Worm (Caenorhabditis elegans) whole organism, L1 larva: ENCODE results near the gene tag-65.
A peak's percentile ranks its signal among the peaks of the same experiment; 100 is the strongest.

Experiments used
- C04F5.9 ChIP-seq: sonication (generic microtip); optimal IDR thresholded peaks from 2 replicates; lab custom pipeline; 2016; ENCODE audit warnings: missing genetic modification characterization, missing compliant biosample characterization
- C34B4.2 ChIP-seq: sonication (generic microtip); optimal IDR thresholded peaks from 2 replicates; lab custom pipeline; 2017; ENCODE audit warnings: mild to moderate bottlenecking, missing genetic modification characterization, missing compliant biosample characterization
- Y116A8C.19 ChIP-seq: sonication (generic microtip); optimal IDR thresholded peaks from 2 replicates; lab custom pipeline; 2016; ENCODE audit warnings: missing compliant biosample characterization, missing genetic modification characterization, borderline replicate concordance
- aha-1 ChIP-seq: fragments of 150-350 bp; optimal IDR thresholded peaks from 2 replicates; lab custom pipeline; 2014; ENCODE audit warnings: missing biosample characterization, missing genetic modification characterization
- alr-1 ChIP-seq: fragments of 200-800 bp; sonication (Bioruptor generic); optimal IDR thresholded peaks from 2 replicates; lab custom pipeline; 2018; ENCODE audit warnings: borderline replicate concordance, mild to moderate bottlenecking, missing genetic modification characterization, missing compliant biosample characterization
- ama-1 ChIP-seq: fragments of 150-350 bp; optimal IDR thresholded peaks from 2 replicates; lab custom pipeline; 2014
- blmp-1 ChIP-seq: fragments of 150-350 bp; optimal IDR thresholded peaks from 2 replicates; lab custom pipeline; 2014; ENCODE audit warnings: missing biosample characterization, missing genetic modification characterization
- ceh-63 ChIP-seq: fragments of 200-800 bp; sonication (Bioruptor generic); optimal IDR thresholded peaks from 2 replicates; lab custom pipeline; 2018; ENCODE audit warnings: mild to moderate bottlenecking, missing genetic modification characterization, missing compliant biosample characterization
- ceh-82 ChIP-seq, 3 experiments: fragments of 150-350 bp in 1 of 3; sonication (generic microtip) in 2 of 3; optimal IDR thresholded peaks; 2 replicates each; lab custom pipeline; 2014 to 2017; ENCODE audit warnings: missing biosample characterization in 3 of 3, missing genetic modification characterization in 3 of 3
- ceh-88 ChIP-seq: fragments of 200-800 bp; sonication (Bioruptor generic); IDR thresholded peaks from 2 replicates; pipeline ENCODE4 v1.3.6; 2022; ENCODE audit warnings: missing genetic modification characterization, missing compliant biosample characterization
- ceh-90 ChIP-seq: sonication (generic microtip); optimal IDR thresholded peaks from 2 replicates; lab custom pipeline; 2016; ENCODE audit warnings: missing genetic modification characterization, missing compliant biosample characterization
- ces-1 ChIP-seq: fragments of 150-350 bp; optimal IDR thresholded peaks from 2 replicates; lab custom pipeline; 2014; ENCODE audit warnings: missing biosample characterization, missing genetic modification reagents, missing genetic modification characterization
- dsc-1 ChIP-seq: sonication (generic microtip); optimal IDR thresholded peaks from 2 replicates; lab custom pipeline; 2016; ENCODE audit warnings: mild to moderate bottlenecking, missing genetic modification characterization, missing compliant biosample characterization
- egl-13 ChIP-seq: sonication (generic microtip); optimal IDR thresholded peaks from 2 replicates; lab custom pipeline; 2016; ENCODE audit warnings: missing genotype, missing genetic modification reagents, missing genetic modification characterization, missing compliant biosample characterization
- elt-2 ChIP-seq: sonication (generic microtip); optimal IDR thresholded peaks from 2 replicates; lab custom pipeline; 2016; ENCODE audit warnings: missing genetic modification characterization, mild to moderate bottlenecking, inconsistent platforms, missing compliant biosample characterization, missing genetic modification reagents
- elt-3 ChIP-seq, 6 experiments: fragments of 150-350 bp in 1 of 6; sonication (generic microtip); optimal IDR thresholded peaks; 2 replicates each; lab custom pipeline; 2017 to 2018; ENCODE audit warnings: missing biosample characterization in 6 of 6, missing genetic modification characterization in 6 of 6, inconsistent platforms in 1 of 6
- ets-5 ChIP-seq: fragments of 200-800 bp; sonication (Bioruptor generic); IDR thresholded peaks from 2 replicates; pipeline ENCODE4 v1.3.6; 2022; ENCODE audit warnings: missing genetic modification characterization, missing compliant biosample characterization
- fkh-4 ChIP-seq: sonication (generic microtip); optimal IDR thresholded peaks from 2 replicates; lab custom pipeline; 2016; ENCODE audit warnings: missing compliant biosample characterization, missing genetic modification characterization, borderline replicate concordance
- hlh-17 ChIP-seq: fragments of 200-800 bp; sonication (Bioruptor generic); optimal IDR thresholded peaks from 2 replicates; lab custom pipeline; 2018; ENCODE audit warnings: missing genetic modification characterization, mild to moderate bottlenecking, missing compliant biosample characterization, moderate library complexity, borderline replicate concordance
- hlh-4 ChIP-seq: sonication (generic microtip); optimal IDR thresholded peaks from 2 replicates; lab custom pipeline; 2016; ENCODE audit warnings: mild to moderate bottlenecking, missing genetic modification characterization, missing compliant biosample characterization
- irx-1 ChIP-seq: sonication (generic microtip); optimal IDR thresholded peaks from 2 replicates; lab custom pipeline; 2016; ENCODE audit warnings: missing genetic modification characterization, missing compliant biosample characterization
- isw-1 ChIP-seq: fragments of 200-800 bp; sonication (Bioruptor generic); IDR thresholded peaks from 2 replicates; pipeline ENCODE4 v1.3.6; 2022; ENCODE audit warnings: missing genetic modification characterization, missing compliant biosample characterization
- jun-1 ChIP-seq: fragments of 150-350 bp; optimal IDR thresholded peaks from 2 replicates; lab custom pipeline; 2014; ENCODE audit warnings: missing biosample characterization, missing genetic modification reagents, missing genetic modification characterization
- lin-14 ChIP-seq: fragments of 200-800 bp; sonication (Bioruptor generic); optimal IDR thresholded peaks from 2 replicates; lab custom pipeline; 2018; ENCODE audit warnings: mild to moderate bottlenecking, missing genetic modification characterization, moderate library complexity, missing compliant biosample characterization
- lin-15B ChIP-seq: fragments of 150-350 bp; sonication (generic microtip); optimal IDR thresholded peaks from 3 replicates; lab custom pipeline; 2014; ENCODE audit warnings: missing biosample characterization, missing genetic modification characterization
- lin-35 ChIP-seq, 2 experiments: fragments of 150-350 bp; optimal IDR thresholded peaks; 2 replicates each; lab custom pipeline; 2014; ENCODE audit warnings: missing biosample characterization in 2 of 2, missing genetic modification characterization in 2 of 2, missing genetic modification reagents in 2 of 2
- lin-39 ChIP-seq: fragments of 150-350 bp; optimal IDR thresholded peaks from 2 replicates; lab custom pipeline; 2014; ENCODE audit warnings: missing biosample characterization, missing genetic modification reagents, missing genetic modification characterization
- lir-3 ChIP-seq: sonication (generic microtip); optimal IDR thresholded peaks from 2 replicates; lab custom pipeline; 2016; ENCODE audit warnings: mild to moderate bottlenecking, missing genetic modification characterization, moderate library complexity, missing compliant biosample characterization; ENCODE audit not compliant: poor library complexity
- mab-9 ChIP-seq: fragments of 200-800 bp; sonication (Bioruptor generic); IDR thresholded peaks from 2 replicates; pipeline ENCODE4 v1.3.6; 2022; ENCODE audit warnings: missing genetic modification reagents, missing genetic modification characterization, missing compliant biosample characterization
- mef-2 ChIP-seq: fragments of 150-350 bp; optimal IDR thresholded peaks from 2 replicates; lab custom pipeline; 2014; ENCODE audit warnings: missing biosample characterization, missing genetic modification characterization
- mep-1 ChIP-seq: fragments of 150-350 bp; optimal IDR thresholded peaks from 2 replicates; lab custom pipeline; 2014; ENCODE audit warnings: missing biosample characterization, missing genetic modification characterization
- nhr-12 ChIP-seq: sonication (generic microtip); optimal IDR thresholded peaks from 2 replicates; lab custom pipeline; 2017; ENCODE audit warnings: missing biosample characterization, missing genetic modification characterization
- nhr-19 ChIP-seq: fragments of 200-800 bp; sonication (Bioruptor generic); conservative IDR thresholded peaks from 2 replicates; pipeline ENCODE4 v1.3.6; 2022; ENCODE audit warnings: missing genetic modification characterization, missing compliant biosample characterization
- nhr-20 ChIP-seq: sonication (generic microtip); optimal IDR thresholded peaks from 2 replicates; lab custom pipeline; 2016; ENCODE audit warnings: mild to moderate bottlenecking, missing genetic modification characterization, missing compliant biosample characterization
- nhr-28 ChIP-seq: fragments of 150-350 bp; optimal IDR thresholded peaks from 2 replicates; lab custom pipeline; 2014; ENCODE audit warnings: missing biosample characterization, missing genetic modification characterization
- nhr-76 ChIP-seq: sonication (generic microtip); optimal IDR thresholded peaks from 2 replicates; lab custom pipeline; 2017; ENCODE audit warnings: missing biosample characterization, missing genetic modification characterization
- nhr-84 ChIP-seq: sonication (generic microtip); optimal IDR thresholded peaks from 2 replicates; lab custom pipeline; 2017; ENCODE audit warnings: missing biosample characterization, missing genetic modification characterization
- nhr-85 ChIP-seq: sonication (generic microtip); peaks from one replicate; lab custom pipeline; 2016; ENCODE audit warnings: missing genetic modification characterization, inconsistent platforms, missing compliant biosample characterization
- nhr-90 ChIP-seq: sonication (generic microtip); optimal IDR thresholded peaks from 2 replicates; lab custom pipeline; 2016; ENCODE audit warnings: mild to moderate bottlenecking, missing genetic modification characterization, missing compliant biosample characterization; ENCODE audit not compliant: poor library complexity
- pag-3 ChIP-seq: sonication (generic microtip); optimal IDR thresholded peaks from 2 replicates; lab custom pipeline; 2017; ENCODE audit warnings: missing genetic modification characterization, mild to moderate bottlenecking, missing compliant biosample characterization, antibody characterized with exemption, borderline replicate concordance; ENCODE audit not compliant: insufficient read depth
- skn-1 ChIP-seq: fragments of 150-350 bp; optimal IDR thresholded peaks from 2 replicates; lab custom pipeline; 2014; ENCODE audit warnings: missing biosample characterization, missing genetic modification characterization
- snu-23 ChIP-seq: sonication (generic microtip); optimal IDR thresholded peaks from 2 replicates; lab custom pipeline; 2016; ENCODE audit warnings: missing genetic modification characterization, missing compliant biosample characterization
- swsn-7 ChIP-seq: sonication (generic microtip); optimal IDR thresholded peaks from 2 replicates; lab custom pipeline; 2016; ENCODE audit warnings: missing genetic modification characterization, missing compliant biosample characterization
- tbx-2 ChIP-seq: sonication (generic microtip); optimal IDR thresholded peaks from 2 replicates; lab custom pipeline; 2016; ENCODE audit warnings: missing genetic modification characterization, missing compliant biosample characterization
- unc-130 ChIP-seq: fragments of 150-350 bp; optimal IDR thresholded peaks from 2 replicates; lab custom pipeline; 2017; ENCODE audit warnings: missing biosample characterization, missing genetic modification characterization, inconsistent platforms
- unc-98 ChIP-seq: fragments of 200-800 bp; sonication (Bioruptor generic); IDR thresholded peaks from 2 replicates; pipeline ENCODE4 v1.3.6; 2022; ENCODE audit warnings: missing genetic modification characterization, missing compliant biosample characterization
- zip-4 ChIP-seq: fragments of 200-800 bp; sonication (Bioruptor generic); optimal IDR thresholded peaks from 2 replicates; lab custom pipeline; 2018; ENCODE audit warnings: mild to moderate bottlenecking, missing genetic modification characterization, moderate library complexity, missing compliant biosample characterization
- ztf-11 ChIP-seq, 2 experiments: sonication (generic microtip); optimal IDR thresholded peaks; 2 replicates each; lab custom pipeline; 2016 to 2017; ENCODE audit warnings: missing genetic modification characterization in 2 of 2, missing biosample characterization in 1 of 2, missing compliant biosample characterization in 1 of 2
- ztf-4 ChIP-seq: fragments of 150-350 bp; optimal IDR thresholded peaks from 2 replicates; lab custom pipeline; 2014; ENCODE audit warnings: missing biosample characterization, missing genetic modification characterization

tag-65 gene

ce11 chrV:13656346-13657254, 21.8 kb downstream of the tag-65 start (continued):
- TF ChIP-seq isw-1, result no peak
- TF ChIP-seq irx-1 (tag; lab: Kevin White, UChicago), result peak; percentile 18
- TF ChIP-seq ztf-11 (tag; optimal IDR thresholded peaks at IDR 0.05; lab: Kevin White, UChicago), result no peak
- TF ChIP-seq nhr-85, result peak; percentile 96
- no peak for TF ChIP-seq hlh-4 (tag; lab: Kevin White, UChicago)
- TF ChIP-seq ceh-63, result no peak
- TF ChIP-seq jun-1 (tag; lab: Kevin White, UChicago), result peak; percentile 22
- no peak for TF ChIP-seq zip-4 (GFP tag; lab: Kevin White, UChicago)
- no peak for TF ChIP-seq mef-2 (tag; lab: Kevin White, UChicago)
- TF ChIP-seq nhr-12 (tag; lab: Kevin White, UChicago), result no peak
- TF ChIP-seq mab-9 (GFP tag; lab: Robert Waterston, UW), result peak; percentile 53; the same call in 1 of the 2 replicates
- no peak for TF ChIP-seq skn-1
- TF ChIP-seq alr-1 (tag; lab: Kevin White, UChicago), result no peak
- peak; percentile 26 for TF ChIP-seq ceh-90 (tag; lab: Kevin White, UChicago)
- peak; percentile 51 for TF ChIP-seq dsc-1 (tag; lab: Kevin White, UChicago)
- no peak for TF ChIP-seq pag-3 (tag; lab: Kevin White, UChicago)
- TF ChIP-seq hlh-17, result no peak
- no peak for TF ChIP-seq Y116A8C.19 (tag; lab: Kevin White, UChicago)
- peak; percentile 76 for TF ChIP-seq nhr-20 (tag; lab: Kevin White, UChicago)
- no peak for TF ChIP-seq unc-98 (GFP tag; lab: Robert Waterston, UW)
- peak; percentile 80 for TF ChIP-seq elt-2
- TF ChIP-seq nhr-76 (tag; lab: Kevin White, UChicago), result no peak
- TF ChIP-seq lin-14 (GFP tag; lab: Kevin White, UChicago), result peak; percentile 82
- no peak for TF ChIP-seq aha-1 (tag; lab: Kevin White, UChicago)
- no peak for TF ChIP-seq ceh-82 (tag; optimal IDR thresholded peaks at IDR 0.05; lab: Kevin White, UChicago)
- no peak for TF ChIP-seq C34B4.2 (tag; lab: Kevin White, UChicago)
- no peak for TF ChIP-seq nhr-28 (tag; lab: Kevin White, UChicago)
- peak; percentile 97 for TF ChIP-seq blmp-1 (tag; lab: Kevin White, UChicago)
- TF ChIP-seq ceh-88, result peak; percentile 39
- peak; percentile 37 for TF ChIP-seq mep-1 (tag; lab: Kevin White, UChicago)
- TF ChIP-seq lin-39, result no peak
- TF ChIP-seq egl-13 (tag; lab: Kevin White, UChicago), result no peak
- no peak for TF ChIP-seq ces-1 (GFP tag; lab: Kevin White, UChicago)

ce11 chrV:13655202-13655764, 23.1 kb downstream of the tag-65 start:
- TF ChIP-seq ama-1, result peak; percentile 28
- no peak for TF ChIP-seq nhr-28 (tag; lab: Kevin White, UChicago)
- peak; percentile 19 for TF ChIP-seq lin-15B (tag; lab: Kevin White, UChicago)
- TF ChIP-seq aha-1 (tag; lab: Kevin White, UChicago), result no peak
- no peak for TF ChIP-seq ets-5 (GFP tag; lab: Robert Waterston, UW)
- peak in 1 of 2 experiments; percentile 61 for TF ChIP-seq lin-35 (GFP tag; optimal IDR thresholded peaks at IDR 0.05; lab: Kevin White, UChicago)
- TF ChIP-seq blmp-1 (tag; lab: Kevin White, UChicago), result peak; percentile 68
- peak; percentile 38 for TF ChIP-seq nhr-90
- TF ChIP-seq snu-23 (GFP tag; lab: Kevin White, UChicago), result peak; percentile 62
- TF ChIP-seq ztf-4 (tag; lab: Kevin White, UChicago), result peak; percentile 32
- no peak for TF ChIP-seq C04F5.9 (tag; lab: Kevin White, UChicago)
- no peak for TF ChIP-seq ceh-90 (tag; lab: Kevin White, UChicago)
- peak; percentile 50 for TF ChIP-seq nhr-19 (GFP tag; lab: Robert Waterston, UW)
- no peak for TF ChIP-seq nhr-84 (tag; lab: Kevin White, UChicago)
- no peak for TF ChIP-seq unc-130 (tag; lab: Kevin White, UChicago)
- TF ChIP-seq ceh-88, result no peak
- no peak for TF ChIP-seq fkh-4
- no peak for TF ChIP-seq elt-3 (tag; optimal IDR thresholded peaks at IDR 0.05; lab: Kevin White, UChicago)
- TF ChIP-seq lin-14 (GFP tag; lab: Kevin White, UChicago), result peak; percentile 94
- peak; percentile 50 for TF ChIP-seq swsn-7 (tag; lab: Kevin White, UChicago)
- TF ChIP-seq tbx-2 (tag; lab: Kevin White, UChicago), result peak; percentile 27
- peak; percentile 52 for TF ChIP-seq lir-3
